Worm (Caenorhabditis elegans): Measurements from ENCODE around the gene F48D6.4.

The F48D6.4 gene

ce11 chrX:4283989-4284388 is 37.0 kb upstream of the F48D6.4 start, which contains the start of gene ets-10:
ets-10 (plus strand) TSS chrX:4284189.
- TF ChIP-seq skn-1 (tag; optimal IDR thresholded peaks at IDR 0.05) (peak; percentile 9), pha-4 (tag; optimal IDR thresholded peaks at IDR 0.05) (peak; percentile 37), egl-5 (tag; optimal IDR thresholded peaks at IDR 0.05) (no peak), mdl-1 (tag; optimal IDR thresholded peaks at IDR 0.05) (no peak), nhr-23 (tag; optimal IDR thresholded peaks at IDR 0.05) (no peak), pqm-1 (tag; optimal IDR thresholded peaks at IDR 0.05) (peak; percentile 34), snpc-4 (tag; optimal IDR thresholded peaks at IDR 0.05) (no peak), elt-2 (tag; optimal IDR thresholded peaks at IDR 0.05) (peak; percentile 39)

ce11 chrX:4282380-4282779 is 35.4 kb upstream of the F48D6.4 start, which contains the start of gene C52B9.19:
C52B9.19 (plus strand) TSS chrX:4282555.
- TF ChIP-seq ceh-28 (tag; optimal IDR thresholded peaks at IDR 0.05) (no peak), nhr-237 (tag; optimal IDR thresholded peaks at IDR 0.05) (no peak), elt-2 (tag; optimal IDR thresholded peaks at IDR 0.05) (peak; percentile 68), pqm-1 (tag; optimal IDR thresholded peaks at IDR 0.05) (peak; percentile 82), pha-4 (tag; optimal IDR thresholded peaks at IDR 0.05) (peak; percentile 57)

ce11 chrX:4279294-4279782 is 32.3 kb upstream of the F48D6.4 start, which contains the start of the genes twk-28 and ets-9:
twk-28 (minus strand) TSS chrX:4279344.
ets-9 (plus strand) TSS chrX:4279703.
- TF ChIP-seq nhr-23 (tag; optimal IDR thresholded peaks at IDR 0.05) (no peak), pqm-1 (tag; optimal IDR thresholded peaks at IDR 0.05) (no peak), nhr-76 (tag; optimal IDR thresholded peaks at IDR 0.05) (no peak), nhr-67 (tag; optimal IDR thresholded peaks at IDR 0.05) (no peak), mml-1 (tag; optimal IDR thresholded peaks at IDR 0.05) (no peak), mdl-1 (tag; optimal IDR thresholded peaks at IDR 0.05) (no peak), ceh-9 (tag; optimal IDR thresholded peaks at IDR 0.05) (no peak), unc-62 (GFP tag; optimal IDR thresholded peaks at IDR 0.05) (no peak), ceh-82 (tag; optimal IDR thresholded peaks at IDR 0.05) (no peak), eor-1 (tag; optimal IDR thresholded peaks at IDR 0.05) (no peak), lin-15B (tag; optimal IDR thresholded peaks at IDR 0.05) (no peak), elt-1 (tag; optimal IDR thresholded peaks at IDR 0.05) (no peak), ZK546.5 (tag; optimal IDR thresholded peaks at IDR 0.05) (no peak)

- TF ChIP-seq unc-39 (tag; optimal IDR thresholded peaks at IDR 0.05), result no peak
- no peak for TF ChIP-seq nhr-43 (tag; optimal IDR thresholded peaks at IDR 0.05; ENCODE audit: poor library complexity, severe bottlenecking)
- TF ChIP-seq pha-4 (tag; optimal IDR thresholded peaks at IDR 0.05), result no peak
These were observed 27.1 kb upstream of the F48D6.4 start, which contains the start of gene mec-18 for ce11 chrX:4274116-4274515. mec-18 (minus strand) TSS chrX:4274216.

- TF ChIP-seq daf-12 (tag; optimal IDR thresholded peaks at IDR 0.05) (no peak), ceh-16 (tag; optimal IDR thresholded peaks at IDR 0.05) (no peak), ama-1 (optimal IDR thresholded peaks at IDR 0.05) (no peak), ztf-4 (tag; optimal IDR thresholded peaks at IDR 0.05) (no peak), fkh-2 (tag; optimal IDR thresholded peaks at IDR 0.05) (no peak), nhr-67 (tag; optimal IDR thresholded peaks at IDR 0.05) (no peak), unc-39 (tag; optimal IDR thresholded peaks at IDR 0.05) (no peak), lin-39 (tag; optimal IDR thresholded peaks at IDR 0.05) (no peak)
These were observed 26.6 kb upstream of the F48D6.4 start, which contains the start of gene C52B9.10 for ce11 chrX:4273614-4274013. C52B9.10 (plus strand) TSS chrX:4273914.

ce11 chrX:4268396-4268795 is 21.4 kb upstream of the F48D6.4 start:
- no peak for TF ChIP-seq ztf-4 (tag; optimal IDR thresholded peaks at IDR 0.05)
- TF ChIP-seq pqm-1 (tag; optimal IDR thresholded peaks at IDR 0.05), result peak; percentile 80
- peak; percentile 57 for TF ChIP-seq elt-2 (tag; optimal IDR thresholded peaks at IDR 0.05)
- peak; percentile 12 for TF ChIP-seq nfya-1 (tag; optimal IDR thresholded peaks at IDR 0.05; ENCODE audit: insufficient read depth)
